Worm (Caenorhabditis elegans) whole organism, L1 larva: ENCODE results near the gene spp-10.

ENCODE experiments used
- C04F5.9 ChIP-seq: sonication (generic microtip); optimal IDR thresholded peaks from 2 replicates; lab custom pipeline; 2016; ENCODE audit warnings: missing genetic modification characterization, missing compliant biosample characterization
- ama-1 ChIP-seq: fragments of 150-350 bp; optimal IDR thresholded peaks from 2 replicates; lab custom pipeline; 2014
- lin-15B ChIP-seq: fragments of 150-350 bp; sonication (generic microtip); optimal IDR thresholded peaks from 3 replicates; lab custom pipeline; 2014; ENCODE audit warnings: missing biosample characterization, missing genetic modification characterization
- nhr-12 ChIP-seq: sonication (generic microtip); optimal IDR thresholded peaks from 2 replicates; lab custom pipeline; 2017; ENCODE audit warnings: missing biosample characterization, missing genetic modification characterization
- zag-1 ChIP-seq: fragments of 150-350 bp; optimal IDR thresholded peaks from 2 replicates; lab custom pipeline; 2014; ENCODE audit warnings: missing biosample characterization, missing genetic modification characterization
- ztf-11 ChIP-seq, 2 experiments: sonication (generic microtip); optimal IDR thresholded peaks; 2 replicates each; lab custom pipeline; 2016 to 2017; ENCODE audit warnings: missing genetic modification characterization in 2 of 2, missing biosample characterization in 1 of 2, missing compliant biosample characterization in 1 of 2

ce11 chrIV:8476166-8476565 is 814 bp upstream of the spp-10 start:
- TF ChIP-seq lin-15B (tag; lab: Kevin White, UChicago) = no peak
- TF ChIP-seq zag-1 = no peak
- no peak for TF ChIP-seq ztf-11 (tag; optimal IDR thresholded peaks at IDR 0.05; lab: Kevin White, UChicago)
- TF ChIP-seq C04F5.9 = no peak
- no peak for TF ChIP-seq ama-1
- no peak for TF ChIP-seq nhr-12 (tag; lab: Kevin White, UChicago)
